Worm (Caenorhabditis elegans) whole organism, L2 larva: Measurements from ENCODE around the gene tmed-13.

Source experiments
- F13H6.1 ChIP-seq: sonication (generic microtip); optimal IDR thresholded peaks from 2 replicates; lab custom pipeline; 2016; ENCODE audit warnings: missing genetic modification characterization, missing compliant biosample characterization
- fos-1 ChIP-seq: fragments of 150-350 bp; optimal IDR thresholded peaks from 2 replicates; lab custom pipeline; 2014; ENCODE audit warnings: missing biosample characterization, missing genetic modification characterization
- lsy-2 ChIP-seq, 2 experiments: fragments of 150-350 bp in 1 of 2; sonication (generic microtip) in 1 of 2; optimal IDR thresholded peaks; 2 replicates each; lab custom pipeline; 2014 to 2017; ENCODE audit warnings: missing biosample characterization in 2 of 2, missing genetic modification characterization in 2 of 2
- nhr-237 ChIP-seq: fragments of 150-350 bp; optimal IDR thresholded peaks from 2 replicates; lab custom pipeline; 2014; ENCODE audit warnings: missing biosample characterization, missing genetic modification characterization
- nhr-6 ChIP-seq: fragments of 150-350 bp; optimal IDR thresholded peaks from 2 replicates; lab custom pipeline; 2014; ENCODE audit warnings: missing biosample characterization, missing genetic modification characterization
- snpc-4 ChIP-seq: fragments of 150-350 bp; optimal IDR thresholded peaks from 2 replicates; lab custom pipeline; 2014; ENCODE audit warnings: missing biosample characterization, missing genetic modification characterization

DNA sequence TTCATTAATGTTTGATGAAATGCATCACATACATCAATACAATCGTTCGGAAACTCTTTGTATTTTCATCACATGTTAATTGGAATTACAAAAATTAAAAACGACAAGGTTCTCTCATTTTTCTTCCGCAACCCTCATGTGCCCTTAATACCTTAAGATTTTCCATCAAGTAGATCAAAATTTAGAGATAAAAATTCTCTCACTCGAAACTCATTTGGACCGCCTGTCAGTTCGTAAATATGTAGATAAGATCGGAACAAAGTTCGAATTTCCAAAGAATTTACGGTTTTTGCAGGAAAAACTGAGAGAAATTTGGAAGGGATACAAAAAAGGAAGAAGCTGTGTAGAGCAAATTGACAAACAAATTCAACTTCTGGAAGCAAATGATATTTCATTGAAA lies 24.9 kb upstream of the tmed-13 start:
- TF ChIP-seq nhr-6 (tag; lab: Kevin White, UChicago): no peak
- no peak for TF ChIP-seq nhr-237 (tag; lab: Kevin White, UChicago)
- no peak for TF ChIP-seq snpc-4 (tag; lab: Kevin White, UChicago)
- TF ChIP-seq lsy-2 (tag; optimal IDR thresholded peaks at IDR 0.05; lab: Kevin White, UChicago): no peak
- no peak for TF ChIP-seq F13H6.1 (tag; lab: Kevin White, UChicago)
- no peak for TF ChIP-seq fos-1 (tag; lab: Kevin White, UChicago)
